Fruit fly (Drosophila melanogaster) whole organism, prepupa: Measurements from ENCODE around the gene Tailor.

Source experiments
- CG1621 ChIP-seq: fragments of 200-800 bp; sonication (Bioruptor generic); optimal IDR thresholded peaks from 3 replicates; lab custom pipeline; 2018; ENCODE audit warnings: missing biosample characterization, mild to moderate bottlenecking, missing genetic modification characterization
- CG16779 ChIP-seq: fragments of 200-800 bp; sonication (Bioruptor generic); optimal IDR thresholded peaks from 3 replicates; lab custom pipeline; 2017; ENCODE audit warnings: missing biosample characterization, mild to moderate bottlenecking, missing genetic modification characterization
- CG3032 ChIP-seq: fragments of 200-800 bp; optimal IDR thresholded peaks from 2 replicates; lab custom pipeline; 2019; ENCODE audit warnings: missing biosample characterization, mild to moderate bottlenecking, missing genetic modification characterization, moderate library complexity
- CG34406 ChIP-seq: fragments of 200-800 bp; sonication (Bioruptor generic); optimal IDR thresholded peaks from 3 replicates; lab custom pipeline; 2016; ENCODE audit warnings: missing biosample characterization, missing genetic modification characterization
- CG6163 ChIP-seq: fragments of 200-800 bp; sonication (Bioruptor generic); IDR thresholded peaks from 3 replicates; pipeline ENCODE4 v1.3.6; 2022; ENCODE audit warnings: missing biosample characterization, missing genetic modification characterization
- CG6808 ChIP-seq: fragments of 200-800 bp; sonication (Bioruptor generic); optimal IDR thresholded peaks from 3 replicates; lab custom pipeline; 2017; ENCODE audit warnings: missing biosample characterization, missing genetic modification characterization, mild to moderate bottlenecking, moderate library complexity, missing genetic modification reagents
- CG8632 ChIP-seq: fragments of 200-800 bp; sonication (Bioruptor generic); optimal IDR thresholded peaks from 3 replicates; lab custom pipeline; 2016; ENCODE audit warnings: missing biosample characterization, missing genetic modification characterization
- Lpt ChIP-seq: fragments of 200-800 bp; sonication (Bioruptor generic); optimal IDR thresholded peaks from 3 replicates; lab custom pipeline; 2016; ENCODE audit warnings: missing biosample characterization, missing genetic modification characterization
- Met ChIP-seq: fragments of 200-800 bp; sonication (Bioruptor generic); optimal IDR thresholded peaks from 3 replicates; lab custom pipeline; 2016; ENCODE audit warnings: missing biosample characterization, missing genetic modification characterization
- fd59A ChIP-seq: fragments of 200-800 bp; sonication (Bioruptor generic); optimal IDR thresholded peaks from 2 replicates; lab custom pipeline; 2017; ENCODE audit warnings: missing biosample characterization, mild to moderate bottlenecking, missing genetic modification characterization, missing genetic modification reagents
- salr ChIP-seq, 2 experiments: fragments of 200-800 bp; sonication (Bioruptor generic); optimal IDR thresholded peaks; 3 replicates each; lab custom pipeline; 2016 to 2018; ENCODE audit warnings: missing biosample characterization in 2 of 2, missing genetic modification characterization in 2 of 2, mild to moderate bottlenecking in 1 of 2

DNA sequence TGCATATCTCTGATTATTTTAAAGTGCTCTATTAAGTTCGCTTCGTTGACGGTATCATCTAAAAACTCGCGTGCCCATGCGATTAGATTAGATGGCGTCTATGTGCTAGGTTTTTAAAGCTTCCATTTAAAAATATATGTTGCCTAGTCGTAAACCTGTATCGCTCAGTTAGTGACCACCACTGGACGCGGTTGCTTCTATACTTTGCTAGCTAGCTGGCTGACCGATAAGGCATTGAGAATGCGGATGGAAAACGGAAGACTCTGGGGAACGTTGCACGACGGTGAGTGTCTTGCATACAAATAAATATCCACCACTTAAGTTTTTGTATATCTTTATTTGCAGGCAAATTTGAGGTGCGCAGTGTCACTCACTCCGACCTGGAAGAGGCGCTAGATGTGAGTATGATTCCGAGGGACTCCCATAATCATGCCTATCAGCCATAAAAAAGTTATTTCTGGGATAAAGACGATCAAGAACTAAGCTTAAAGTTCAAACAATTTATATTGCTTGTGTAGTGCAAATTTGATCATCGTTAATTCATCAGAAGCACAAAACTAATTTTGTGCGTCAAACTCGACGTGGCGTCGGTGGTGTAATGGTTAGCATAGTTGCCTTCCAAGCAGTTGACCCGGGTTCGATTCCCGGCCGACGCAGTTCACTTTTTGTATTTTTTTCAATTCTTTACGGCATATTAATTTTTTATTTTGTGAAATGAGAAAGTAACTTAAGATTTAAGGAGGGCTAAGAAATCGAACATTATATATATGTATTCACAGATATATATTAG, 43.6 kb upstream of the Tailor start, which contains the start of gene CG31248:
- TF ChIP-seq CG1621 (tag; lab: Kevin White, UChicago), result no peak
- no peak for TF ChIP-seq CG8632 (GFP tag; lab: Kevin White, UChicago)
- no peak for TF ChIP-seq CG34406
- no peak for TF ChIP-seq CG3032
- TF ChIP-seq CG6808 (GFP tag; lab: Kevin White, UChicago), result no peak
- TF ChIP-seq CG16779 (tag; lab: Kevin White, UChicago), result no peak
- TF ChIP-seq Met, result no peak
- TF ChIP-seq Lpt (GFP tag; lab: Kevin White, UChicago), result no peak
- no peak for TF ChIP-seq salr (GFP tag; optimal IDR thresholded peaks at IDR 0.05; lab: Kevin White, UChicago)
- no peak for TF ChIP-seq fd59A (GFP tag; lab: Kevin White, UChicago)
- TF ChIP-seq CG6163 (GFP tag; lab: Robert Waterston, UW), result no peak
